Fruit fly (Drosophila melanogaster) whole organism, pupa: ENCODE measurements around the gene CG7296.
A peak's percentile ranks its signal among the peaks of the same experiment; 100 is the strongest.

Source experiments
- CG10348 ChIP-seq: fragments of 200-800 bp; sonication (Bioruptor generic); IDR thresholded peaks from 2 replicates; pipeline ENCODE4 v1.3.6; 2022; ENCODE audit warnings: missing biosample characterization, missing genetic modification characterization
- CG12605 ChIP-seq: fragments of 200-800 bp; sonication (Bioruptor generic); IDR thresholded peaks from 2 replicates; pipeline ENCODE4 v1.3.6; 2022; ENCODE audit warnings: missing biosample characterization, missing genetic modification characterization
- CG13204 ChIP-seq: fragments of 200-800 bp; sonication (Bioruptor generic); optimal IDR thresholded peaks from 2 replicates; lab custom pipeline; 2018; ENCODE audit warnings: missing biosample characterization, mild to moderate bottlenecking, missing genetic modification characterization, moderate library complexity
- CG14655 ChIP-seq: fragments of 200-800 bp; sonication (Bioruptor generic); optimal IDR thresholded peaks from 3 replicates; lab custom pipeline; 2017; ENCODE audit warnings: mild to moderate bottlenecking, missing biosample characterization, missing genetic modification reagents, missing genetic modification characterization
- CG15710 ChIP-seq: fragments of 200-800 bp; sonication (Bioruptor generic); optimal IDR thresholded peaks from 2 replicates; lab custom pipeline; 2018; ENCODE audit warnings: missing biosample characterization, mild to moderate bottlenecking, missing genetic modification characterization, moderate library complexity
- CG17806 ChIP-seq: fragments of 200-800 bp; sonication (Bioruptor generic); optimal IDR thresholded peaks from 2 replicates; lab custom pipeline; 2018; ENCODE audit warnings: missing biosample characterization, mild to moderate bottlenecking, missing genetic modification characterization, moderate library complexity
- CG32121 ChIP-seq: fragments of 200-800 bp; sonication (Bioruptor generic); IDR thresholded peaks from 2 replicates; pipeline ENCODE4 v1.3.6; 2022; ENCODE audit warnings: missing biosample characterization, missing genetic modification characterization
- CG34367 ChIP-seq: fragments of 200-800 bp; sonication (Bioruptor generic); optimal IDR thresholded peaks from 2 replicates; lab custom pipeline; 2018; ENCODE audit warnings: missing biosample characterization, mild to moderate bottlenecking, missing genetic modification characterization
- CG4496 ChIP-seq: fragments of 200-800 bp; sonication (Bioruptor generic); IDR thresholded peaks from 3 replicates; pipeline ENCODE4 v1.3.6; 2022; ENCODE audit warnings: missing biosample characterization, missing genetic modification characterization
- CG8159 ChIP-seq: fragments of 200-800 bp; sonication (Bioruptor generic); optimal IDR thresholded peaks from 3 replicates; lab custom pipeline; 2018; ENCODE audit warnings: missing biosample characterization, mild to moderate bottlenecking, missing genetic modification characterization, moderate library complexity
- CG8301 ChIP-seq: fragments of 200-800 bp; sonication (Bioruptor generic); optimal IDR thresholded peaks from 2 replicates; lab custom pipeline; 2018; ENCODE audit warnings: missing biosample characterization, mild to moderate bottlenecking, missing genetic modification characterization
- CG9948 ChIP-seq: fragments of 200-800 bp; sonication (Bioruptor generic); optimal IDR thresholded peaks from 2 replicates; lab custom pipeline; 2018; ENCODE audit warnings: missing biosample characterization, mild to moderate bottlenecking, missing genetic modification characterization, moderate library complexity
- D1 ChIP-seq: fragments of 200-800 bp; sonication (Bioruptor generic); optimal IDR thresholded peaks from 2 replicates; lab custom pipeline; 2018; ENCODE audit warnings: missing biosample characterization, mild to moderate bottlenecking, missing genetic modification characterization, moderate library complexity
- Ets98B ChIP-seq: fragments of 200-800 bp; sonication (Bioruptor generic); IDR thresholded peaks from 2 replicates; pipeline ENCODE4 v1.3.6; 2022; ENCODE audit warnings: missing biosample characterization, missing genetic modification characterization
- Pif1A ChIP-seq: fragments of 200-800 bp; sonication (Bioruptor generic); optimal IDR thresholded peaks from 3 replicates; lab custom pipeline; 2016; ENCODE audit warnings: missing biosample characterization, missing genetic modification characterization
- Pif1B ChIP-seq: fragments of 200-800 bp; sonication (Bioruptor generic); optimal IDR thresholded peaks from 3 replicates; lab custom pipeline; 2016; ENCODE audit warnings: missing biosample characterization, missing genetic modification characterization
- Snoo ChIP-seq: fragments of 200-800 bp; sonication (Bioruptor generic); optimal IDR thresholded peaks from 3 replicates; lab custom pipeline; 2017; ENCODE audit warnings: missing biosample characterization, mild to moderate bottlenecking, missing genetic modification characterization, inconsistent platforms
- fd96Ca ChIP-seq: fragments of 200-800 bp; sonication (Bioruptor generic); IDR thresholded peaks from 3 replicates; pipeline ENCODE4 v1.3.6; 2022; ENCODE audit warnings: missing biosample characterization, missing genetic modification characterization
- gl ChIP-seq: fragments of 200-800 bp; sonication (Bioruptor generic); optimal IDR thresholded peaks from 2 replicates; lab custom pipeline; 2018; ENCODE audit warnings: missing biosample characterization, mild to moderate bottlenecking, missing genetic modification characterization
- rn ChIP-seq: fragments of 200-800 bp; sonication (Bioruptor generic); IDR thresholded peaks from 2 replicates; pipeline ENCODE4 v1.3.6; 2022; ENCODE audit warnings: missing biosample characterization, missing genetic modification characterization

CG7296 gene

DNA sequence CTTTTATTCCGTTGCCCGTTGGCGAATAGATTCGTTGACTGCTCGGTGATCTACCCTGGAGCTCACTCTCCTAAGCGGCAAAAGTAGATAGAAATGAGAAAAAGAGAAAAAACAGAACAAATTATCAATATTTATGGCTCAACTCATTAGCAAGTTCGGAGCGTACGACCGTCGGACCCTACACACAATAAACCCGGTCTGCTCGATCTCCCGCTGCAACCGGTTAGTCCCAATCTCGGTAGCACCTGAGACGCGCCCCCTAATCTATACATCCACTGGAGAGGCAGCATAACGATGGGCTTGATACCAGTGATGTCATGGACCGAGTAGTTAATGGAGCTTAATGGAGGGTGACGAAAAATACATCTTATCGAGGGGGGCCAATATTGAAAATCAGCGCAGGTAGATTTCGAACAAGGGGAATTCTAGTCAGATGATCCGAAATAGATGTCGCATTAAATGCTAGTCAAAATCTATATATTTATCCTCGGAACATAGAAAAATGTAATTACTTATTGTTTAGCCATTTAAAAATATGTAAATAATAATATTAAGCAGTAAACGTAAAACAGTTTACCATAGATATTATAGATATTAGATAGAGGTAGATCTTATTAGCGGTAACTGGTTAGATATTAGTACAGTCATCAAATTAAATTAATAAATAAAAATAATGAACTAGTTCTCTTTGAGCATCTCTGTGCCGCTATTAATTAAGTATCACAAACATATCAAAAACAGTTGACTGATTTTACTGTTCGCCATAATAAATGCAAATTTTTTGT is at the start of gene CG7296:
CG7296 (minus strand) TSS at position 58 of the 785 bp plus-strand sequence.
- TF ChIP-seq CG17806 (tag; lab: Kevin White, UChicago), result no peak

DNA sequence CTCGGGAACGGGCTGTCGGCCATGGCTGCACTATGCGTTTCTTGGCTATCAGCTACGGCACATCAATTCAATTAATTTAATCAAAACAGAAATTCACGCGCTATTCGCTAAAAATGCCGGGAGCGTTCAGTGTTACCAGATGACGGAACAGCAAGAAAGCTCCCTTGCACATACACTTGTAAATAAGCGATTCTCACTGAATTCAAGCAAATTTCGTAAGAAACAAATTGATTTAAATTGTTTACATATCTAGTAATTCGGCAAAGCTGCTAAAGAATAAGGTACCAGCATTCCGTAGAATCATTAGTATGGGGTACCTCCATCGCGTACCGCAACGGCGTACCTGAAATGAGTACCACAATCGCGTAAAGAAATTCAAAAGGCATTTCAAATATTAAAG is 49.1 kb upstream of the CG7296 start, which contains the start of gene Nup107:
Nup107 (minus strand) TSS at position 149 of the 400 bp plus-strand sequence.
- no peak for TF ChIP-seq Pif1A (GFP tag; lab: Kevin White, UChicago)
- no peak for TF ChIP-seq CG32121 (GFP tag; lab: Robert Waterston, UW)
- TF ChIP-seq CG4496 (GFP tag; lab: Robert Waterston, UW), result 0 out of 3 replicates have a peak, but pooled peaks have one; percentile 16
- no peak for TF ChIP-seq CG12605 (GFP tag; lab: Robert Waterston, UW)
- TF ChIP-seq CG14655 (GFP tag; lab: Kevin White, UChicago), result no peak
- TF ChIP-seq CG34367 (tag; lab: Kevin White, UChicago), result no peak
- TF ChIP-seq CG17806 (tag; lab: Kevin White, UChicago), result no peak
- TF ChIP-seq, all 21 proteins: peak for 1

DNA sequence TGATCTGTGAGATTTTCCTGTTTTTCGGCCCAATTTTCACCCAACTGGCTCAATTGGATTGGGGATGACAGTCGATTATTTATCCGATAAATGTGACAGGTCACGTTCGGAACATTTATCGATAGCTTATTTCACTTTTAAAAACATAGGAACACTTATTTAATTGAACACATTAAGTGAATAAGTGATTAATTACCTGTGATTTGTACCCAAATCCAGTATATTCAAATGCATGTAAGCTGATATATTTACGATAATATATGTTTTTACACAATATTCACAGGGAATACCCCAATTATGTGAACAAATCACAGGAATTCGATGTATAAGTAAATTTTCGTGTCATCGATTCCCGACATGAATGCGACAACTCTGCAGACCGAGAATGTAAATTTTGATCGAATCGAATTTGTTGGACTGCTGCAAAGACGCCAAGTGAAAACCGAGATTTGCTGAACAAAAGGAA is 45.5 kb upstream of the CG7296 start, which contains the start of the genes EMC3 and Dpy-30L1:
EMC3 (minus strand) TSS at position 81 of the 466 bp plus-strand sequence.
Dpy-30L1 (plus strand) TSS at position 311 of the 466 bp plus-strand sequence.
- TF ChIP-seq D1 (tag; lab: Kevin White, UChicago), result no peak
- peak; percentile 20; the same call in 1 of the 3 replicates for TF ChIP-seq CG4496 (GFP tag; lab: Robert Waterston, UW)
- peak; percentile 27 for TF ChIP-seq Snoo
- peak; percentile 43; the same call in 1 of the 2 replicates for TF ChIP-seq Ets98B (GFP tag; lab: Robert Waterston, UW)
- TF ChIP-seq CG34367 (tag; lab: Kevin White, UChicago), result no peak
- TF ChIP-seq CG9948 (tag; lab: Kevin White, UChicago), result peak; percentile 5
- peak; percentile 53 for TF ChIP-seq CG15710 (tag; lab: Kevin White, UChicago)
- TF ChIP-seq CG17806 (tag; lab: Kevin White, UChicago), result peak; percentile 35
- TF ChIP-seq CG14655 (GFP tag; lab: Kevin White, UChicago), result no peak

DNA sequence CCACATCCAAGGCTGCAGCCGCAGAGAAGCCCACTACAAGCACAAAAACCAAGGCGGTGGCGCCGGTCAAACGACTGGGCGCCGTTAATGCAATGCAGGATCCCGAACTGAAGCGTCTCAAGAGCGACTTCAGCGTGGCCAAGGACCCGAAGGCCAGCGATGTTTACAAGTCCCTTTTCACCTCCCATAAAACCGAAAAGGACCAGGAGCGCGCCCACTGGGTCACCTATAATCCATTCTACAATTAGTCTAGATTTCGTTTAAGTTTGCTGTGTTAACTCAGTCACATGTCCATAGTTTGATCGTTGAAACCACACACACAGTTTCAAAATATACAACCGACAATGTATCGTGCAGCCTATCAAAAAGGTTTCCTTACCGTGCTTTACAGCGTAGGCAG is 43.1 kb upstream of the CG7296 start, which contains the start of gene CG17118:
CG17118 (plus strand) TSS at position 301 of the 400 bp plus-strand sequence.
- TF ChIP-seq D1 (tag; lab: Kevin White, UChicago) (no peak), CG9948 (tag; lab: Kevin White, UChicago) (no peak), gl (no peak), CG32121 (GFP tag; lab: Robert Waterston, UW) (no peak), fd96Ca (GFP tag; lab: Robert Waterston, UW) (no peak), CG12605 (GFP tag; lab: Robert Waterston, UW) (no peak), CG10348 (GFP tag; lab: Robert Waterston, UW) (no peak), Snoo (no peak), Pif1B (GFP tag; lab: Kevin White, UChicago) (no peak), CG8301 (tag; lab: Kevin White, UChicago) (no peak), CG8159 (tag; lab: Kevin White, UChicago) (no peak), rn (GFP tag; lab: Robert Waterston, UW) (no peak), CG13204 (GFP tag; lab: Kevin White, UChicago) (no peak), Pif1A (GFP tag; lab: Kevin White, UChicago) (no peak)

dm6 chr2L:10728751-10729150 is 41.9 kb upstream of the CG7296 start, which contains the start of gene CG6443:
TSS of gene CG6443 (plus strand) at chr2L:10728978.
- TF ChIP-seq CG32121 (GFP tag; lab: Robert Waterston, UW), result no peak
- TF ChIP-seq CG14655 (GFP tag; lab: Kevin White, UChicago), result no peak
- no peak for TF ChIP-seq D1 (tag; lab: Kevin White, UChicago)
- TF ChIP-seq Pif1A (GFP tag; lab: Kevin White, UChicago), result no peak

- no peak for TF ChIP-seq CG10348 (GFP tag; lab: Robert Waterston, UW)
- no peak for TF ChIP-seq Snoo
- TF ChIP-seq rn (GFP tag; lab: Robert Waterston, UW), result no peak
- no peak for TF ChIP-seq Pif1A (GFP tag; lab: Kevin White, UChicago)
- TF ChIP-seq CG17806 (tag; lab: Kevin White, UChicago), result no peak
- TF ChIP-seq CG8159 (tag; lab: Kevin White, UChicago), result no peak
- no peak for TF ChIP-seq Pif1B (GFP tag; lab: Kevin White, UChicago)
- no peak for TF ChIP-seq CG34367 (tag; lab: Kevin White, UChicago)
- TF ChIP-seq fd96Ca (GFP tag; lab: Robert Waterston, UW), result no peak
These were observed 37.0 kb upstream of the CG7296 start, which contains the start of gene CG6431 for dm6 chr2L:10723903-10724302. TSS of gene CG6431 (plus strand) at chr2L:10724203.

dm6 chr2L:10721535-10721934 is 34.7 kb upstream of the CG7296 start:
- peak; percentile 56 for TF ChIP-seq D1 (tag; lab: Kevin White, UChicago)
- TF ChIP-seq CG4496 (GFP tag; lab: Robert Waterston, UW), result no peak
- TF ChIP-seq, all 21 proteins: peak for 1
